Fruit fly (Drosophila melanogaster) whole organism, wandering third instar larva: ENCODE data around the gene Paip2.

Experiments used
- Abd-B ChIP-seq: fragments of >200 bp; optimal IDR thresholded peaks from 2 replicates; lab custom pipeline; 2017; ENCODE audit warnings: missing biosample characterization, missing genetic modification characterization
- CG32264 ChIP-seq: fragments of 200-800 bp; sonication (Bioruptor generic); optimal IDR thresholded peaks from 2 replicates; lab custom pipeline; 2016; ENCODE audit warnings: missing biosample characterization, missing genetic modification characterization
- CG9705 ChIP-seq: fragments of 200-800 bp; sonication (Bioruptor generic); optimal IDR thresholded peaks from 2 replicates; lab custom pipeline; 2018; ENCODE audit warnings: missing biosample characterization, mild to moderate bottlenecking, missing genetic modification characterization
- CrebA ChIP-seq: fragments of 200-800 bp; sonication (Bioruptor generic); optimal IDR thresholded peaks from 2 replicates; lab custom pipeline; 2016; ENCODE audit warnings: missing biosample characterization, mild to moderate bottlenecking, missing genetic modification characterization, borderline replicate concordance
- Dfd ChIP-seq: fragments of >200 bp; optimal IDR thresholded peaks from 2 replicates; lab custom pipeline; 2017; ENCODE audit warnings: missing biosample characterization, missing genetic modification characterization
- Dif ChIP-seq: fragments of 200-275, 200-300 bp; sonication (Bioruptor generic); optimal IDR thresholded peaks from 2 replicates; lab custom pipeline; 2018; ENCODE audit warnings: missing biosample characterization, missing genetic modification characterization; ENCODE audit not compliant: partially characterized antibody
- GATAd ChIP-seq: sonication (Bioruptor generic); optimal IDR thresholded peaks from 2 replicates; lab custom pipeline; 2016; ENCODE audit warnings: missing biosample characterization, missing genetic modification characterization
- HLH106 ChIP-seq: fragments of 200-800 bp; optimal IDR thresholded peaks from 3 replicates; lab custom pipeline; 2019; ENCODE audit warnings: missing biosample characterization, mild to moderate bottlenecking, missing genetic modification characterization, moderate library complexity
- Hnf4 ChIP-seq: fragments of 200-800 bp; sonication (Bioruptor generic); optimal IDR thresholded peaks from 2 replicates; lab custom pipeline; 2016; ENCODE audit warnings: missing biosample characterization, mild to moderate bottlenecking, missing genetic modification characterization
- Hr83 ChIP-seq: fragments of 200-300 bp; sonication (Bioruptor generic); optimal IDR thresholded peaks from 2 replicates; lab custom pipeline; 2016; ENCODE audit warnings: missing biosample characterization, mild to moderate bottlenecking, missing genetic modification characterization, moderate library complexity; ENCODE audit not compliant: poor library complexity, severe bottlenecking
- Jra ChIP-seq: sonication (Bioruptor generic); optimal IDR thresholded peaks from 2 replicates; lab custom pipeline; 2016; ENCODE audit warnings: missing biosample characterization, missing genetic modification characterization
- Mio ChIP-seq: sonication (Bioruptor generic); optimal IDR thresholded peaks from 2 replicates; lab custom pipeline; 2016; ENCODE audit warnings: missing biosample characterization, missing genetic modification characterization
- Myc ChIP-seq: fragments of >200 bp; optimal IDR thresholded peaks from 2 replicates; lab custom pipeline; 2017
- N ChIP-seq: fragments of >200 bp; optimal IDR thresholded peaks from 2 replicates; lab custom pipeline; 2018; ENCODE audit warnings: missing biosample characterization, missing external identifiers, missing genetic modification characterization
- OdsH ChIP-seq: fragments of 200-800 bp; sonication (Bioruptor generic); optimal IDR thresholded peaks from 2 replicates; lab custom pipeline; 2016; ENCODE audit warnings: missing biosample characterization, mild to moderate bottlenecking, missing genetic modification characterization
- Rel ChIP-seq, 2 experiments: fragments of 200-800 bp; sonication (Bioruptor generic) in 1 of 2; optimal IDR thresholded peaks; 2 replicates in 1 of 2; 3 replicates in 1 of 2; lab custom pipeline; 2016 to 2019; ENCODE audit warnings: mild to moderate bottlenecking in 2 of 2, missing biosample characterization in 2 of 2, missing genetic modification characterization in 2 of 2, moderate library complexity in 1 of 2
- Sp1 ChIP-seq: fragments of 200-800 bp; sonication (Bioruptor generic); optimal IDR thresholded peaks from 3 replicates; lab custom pipeline; 2019; ENCODE audit warnings: missing biosample characterization, mild to moderate bottlenecking, missing genetic modification characterization, moderate library complexity
- Vsx2 ChIP-seq: fragments of 200-300, 225-300 bp; sonication (Bioruptor generic); optimal IDR thresholded peaks from 2 replicates; lab custom pipeline; 2018; ENCODE audit warnings: missing biosample characterization, missing genetic modification characterization; ENCODE audit not compliant: partially characterized antibody
- br ChIP-seq: fragments of 200-800 bp; sonication (Bioruptor generic); optimal IDR thresholded peaks from 2 replicates; lab custom pipeline; 2016; ENCODE audit warnings: missing biosample characterization, missing genetic modification characterization
- brk ChIP-seq: fragments of 200-800 bp; sonication (Bioruptor generic); optimal IDR thresholded peaks from 2 replicates; lab custom pipeline; 2016; ENCODE audit warnings: missing biosample characterization, mild to moderate bottlenecking, missing genetic modification characterization
- dl ChIP-seq, 2 experiments: fragments of 175-275, 200-275 bp in 1 of 2; fragments of 200-275 bp in 1 of 2; sonication (Bioruptor generic); optimal IDR thresholded peaks; lab custom pipeline; 2018; ENCODE audit warnings: mild to moderate bottlenecking in 2 of 2, missing biosample characterization in 2 of 2, missing genetic modification characterization in 2 of 2, moderate library complexity in 2 of 2; ENCODE audit not compliant: partially characterized antibody in 2 of 2, insufficient read depth in 1 of 2
- dmrt93B ChIP-seq: fragments of 200-800 bp; sonication (Bioruptor generic); optimal IDR thresholded peaks from 2 replicates; lab custom pipeline; 2018; ENCODE audit warnings: missing biosample characterization, mild to moderate bottlenecking, missing genetic modification characterization
- dsf ChIP-seq: sonication (Bioruptor generic); optimal IDR thresholded peaks from 2 replicates; lab custom pipeline; 2016; ENCODE audit warnings: missing biosample characterization, missing genetic modification characterization, borderline replicate concordance
- ey ChIP-seq: fragments of 200-800 bp; sonication (Bioruptor generic); optimal IDR thresholded peaks from 2 replicates; lab custom pipeline; 2016; ENCODE audit warnings: missing biosample characterization, missing genetic modification characterization
- foxo ChIP-seq, 2 experiments: fragments of 200-800 bp; sonication (Bioruptor generic); optimal IDR thresholded peaks; 2 replicates in 1 of 2; 3 replicates in 1 of 2; lab custom pipeline; 2016 to 2017; ENCODE audit warnings: missing biosample characterization in 2 of 2, missing genetic modification characterization in 2 of 2
- fru ChIP-seq: fragments of 200-800 bp; sonication (Bioruptor generic); optimal IDR thresholded peaks from 3 replicates; lab custom pipeline; 2016; ENCODE audit warnings: missing biosample characterization, mild to moderate bottlenecking, missing genetic modification characterization
- h ChIP-seq: fragments of 200-800 bp; sonication (Bioruptor generic); optimal IDR thresholded peaks from 3 replicates; lab custom pipeline; 2016; ENCODE audit warnings: missing biosample characterization, mild to moderate bottlenecking, missing genetic modification characterization
- jim ChIP-seq: fragments of 175-275, 200-325 bp; sonication (Bioruptor generic); optimal IDR thresholded peaks from 2 replicates; lab custom pipeline; 2016; ENCODE audit warnings: missing biosample characterization, mild to moderate bottlenecking, missing genetic modification characterization
- lola ChIP-seq: fragments of >200 bp; optimal IDR thresholded peaks from 2 replicates; lab custom pipeline; 2017; ENCODE audit warnings: missing biosample characterization, missing genetic modification characterization
- pan ChIP-seq: fragments of >200 bp; optimal IDR thresholded peaks from 2 replicates; lab custom pipeline; 2017
- psq ChIP-seq: fragments of 200-800 bp; sonication (Bioruptor generic); optimal IDR thresholded peaks from 3 replicates; lab custom pipeline; 2017; ENCODE audit warnings: missing biosample characterization, mild to moderate bottlenecking, missing genetic modification characterization, moderate library complexity
- rgr ChIP-seq: fragments of 200-800 bp; sonication (Bioruptor generic); optimal IDR thresholded peaks from 3 replicates; lab custom pipeline; 2016; ENCODE audit warnings: missing biosample characterization, mild to moderate bottlenecking, missing genetic modification characterization
- sage ChIP-seq: fragments of 200-800 bp; sonication (Bioruptor generic); optimal IDR thresholded peaks from 2 replicates; lab custom pipeline; 2016; ENCODE audit warnings: missing biosample characterization, mild to moderate bottlenecking, missing genetic modification characterization
- sv ChIP-seq: fragments of 200-800 bp; sonication (Bioruptor generic); optimal IDR thresholded peaks from 3 replicates; lab custom pipeline; 2016; ENCODE audit warnings: missing biosample characterization, missing genetic modification characterization
- tai ChIP-seq: sonication (Bioruptor generic); optimal IDR thresholded peaks from 2 replicates; lab custom pipeline; 2016; ENCODE audit warnings: missing biosample characterization, missing genetic modification characterization
- woc ChIP-seq: sonication (Bioruptor generic); optimal IDR thresholded peaks from 2 replicates; lab custom pipeline; 2016; ENCODE audit warnings: missing biosample characterization, mild to moderate bottlenecking, missing genetic modification characterization

The Paip2 gene

dm6 chr3R:12960227-12960626 lies 20.4 kb upstream of the Paip2 start:
- TF ChIP-seq dsf (no peak), Myc (lab: Kevin White, UChicago) (no peak), N (GFP tag; lab: Kevin White, UChicago) (no peak), Jra (GFP tag; lab: Kevin White, UChicago) (no peak), pan (no peak), sv (GFP tag; lab: Kevin White, UChicago) (no peak), h (GFP tag; lab: Kevin White, UChicago) (peak; percentile 23), sage (GFP tag; lab: Kevin White, UChicago) (no peak), GATAd (no peak), CrebA (GFP tag; lab: Kevin White, UChicago) (peak; percentile 8), woc (no peak), dl (GFP tag; optimal IDR thresholded peaks at IDR 0.05; lab: Kevin White, UChicago; ENCODE audit: insufficient read depth in 1 of 2, partially characterized antibody in 2 of 2) (no peak), fru (no peak), lola (GFP tag; lab: Kevin White, UChicago) (no peak), Mio (GFP tag; lab: Kevin White, UChicago) (no peak), Hnf4 (GFP tag; lab: Kevin White, UChicago) (no peak), Vsx2 (GFP tag; lab: Kevin White, UChicago) (no peak), CG32264 (GFP tag; lab: Kevin White, UChicago) (no peak), rgr (GFP tag; lab: Kevin White, UChicago) (no peak), Rel (GFP tag; optimal IDR thresholded peaks at IDR 0.05; lab: Kevin White, UChicago) (peak; percentile 3), Rel (tag; optimal IDR thresholded peaks at IDR 0.05; lab: Kevin White, UChicago) (no peak), Sp1 (GFP tag; lab: Kevin White, UChicago) (no peak), OdsH (GFP tag; lab: Kevin White, UChicago) (no peak), Dif (no peak), brk (GFP tag; lab: Kevin White, UChicago) (no peak)

- TF ChIP-seq OdsH (GFP tag; lab: Kevin White, UChicago), result peak; percentile 55
- no peak for TF ChIP-seq pan
- peak; percentile 78 for TF ChIP-seq Jra (GFP tag; lab: Kevin White, UChicago)
- no peak for TF ChIP-seq Abd-B (GFP tag; lab: Kevin White, UChicago)
- TF ChIP-seq Hr83 (GFP tag; lab: Kevin White, UChicago), result peak; percentile 93
- TF ChIP-seq brk (GFP tag; lab: Kevin White, UChicago), result peak; percentile 62
- TF ChIP-seq HLH106 (tag; lab: Kevin White, UChicago), result no peak
- TF ChIP-seq CrebA (GFP tag; lab: Kevin White, UChicago), result peak; percentile 32
- no peak for TF ChIP-seq dl (GFP tag; optimal IDR thresholded peaks at IDR 0.05; lab: Kevin White, UChicago; ENCODE audit: insufficient read depth in 1 of 2, partially characterized antibody in 2 of 2)
- TF ChIP-seq rgr (GFP tag; lab: Kevin White, UChicago), result peak; percentile 68
- peak; percentile 60 for TF ChIP-seq dsf
- TF ChIP-seq fru, result peak; percentile 31
- no peak for TF ChIP-seq dmrt93B (GFP tag; lab: Kevin White, UChicago)
- peak; percentile 60 for TF ChIP-seq jim
- TF ChIP-seq Sp1 (GFP tag; lab: Kevin White, UChicago), result peak; percentile 7
- peak; percentile 57 for TF ChIP-seq GATAd
- TF ChIP-seq CG32264 (GFP tag; lab: Kevin White, UChicago), result no peak
- TF ChIP-seq Dfd (GFP tag; lab: Kevin White, UChicago), result no peak
- TF ChIP-seq tai, result peak; percentile 91
- TF ChIP-seq br (GFP tag; lab: Kevin White, UChicago), result peak; percentile 66
- TF ChIP-seq lola (GFP tag; lab: Kevin White, UChicago), result no peak
- TF ChIP-seq h (GFP tag; lab: Kevin White, UChicago), result peak; percentile 68
- peak; percentile 62 for TF ChIP-seq ey (GFP tag; lab: Kevin White, UChicago)
- no peak for TF ChIP-seq sv (GFP tag; lab: Kevin White, UChicago)
- peak in 1 of 2 experiments; percentile 77 for TF ChIP-seq foxo (GFP tag; optimal IDR thresholded peaks at IDR 0.05; lab: Kevin White, UChicago)
- no peak for TF ChIP-seq Rel (GFP tag; optimal IDR thresholded peaks at IDR 0.05; lab: Kevin White, UChicago)
- TF ChIP-seq Rel (tag; optimal IDR thresholded peaks at IDR 0.05; lab: Kevin White, UChicago), result peak; percentile 8
- TF ChIP-seq psq (GFP tag; lab: Kevin White, UChicago), result peak; percentile 16
- no peak for TF ChIP-seq Myc (lab: Kevin White, UChicago)
- no peak for TF ChIP-seq Dif
- TF ChIP-seq CG9705, result no peak
- peak; percentile 75 for TF ChIP-seq Hnf4 (GFP tag; lab: Kevin White, UChicago)
Measured at dm6 chr3R:12960929-12961855, 19.4 kb upstream of the Paip2 start, which contains the start of gene Spc25. TSS of gene Spc25 (plus strand) at chr3R:12961745.
